Worm (Caenorhabditis elegans) whole organism, early embryonic: ENCODE measurements around the gene F46F5.15.

ENCODE experiments used
- B0310.2 ChIP-seq: sonication (generic microtip); optimal IDR thresholded peaks from 2 replicates; lab custom pipeline; 2016; ENCODE audit warnings: mild to moderate bottlenecking, missing genetic modification characterization, missing compliant biosample characterization
- F13C5.2 ChIP-seq: sonication (generic microtip); optimal IDR thresholded peaks from 2 replicates; lab custom pipeline; 2017; ENCODE audit warnings: mild to moderate bottlenecking, missing genetic modification characterization, inconsistent platforms, missing compliant biosample characterization
- aly-1 ChIP-seq: sonication (generic microtip); optimal IDR thresholded peaks from 2 replicates; lab custom pipeline; 2016; ENCODE audit warnings: missing genetic modification characterization, missing compliant biosample characterization
- ama-1 ChIP-seq: fragments of 150-350 bp; optimal IDR thresholded peaks from 2 replicates; lab custom pipeline; 2014
- ceh-13 ChIP-seq: fragments of 200-800 bp; sonication (Bioruptor generic); optimal IDR thresholded peaks from 2 replicates; lab custom pipeline; 2018; ENCODE audit warnings: mild to moderate bottlenecking, missing genetic modification characterization, missing compliant biosample characterization
- ceh-36 ChIP-seq: sonication (generic microtip); optimal IDR thresholded peaks from 2 replicates; lab custom pipeline; 2016; ENCODE audit warnings: missing genetic modification characterization, inconsistent platforms, missing compliant biosample characterization
- ets-7 ChIP-seq: sonication (generic microtip); optimal IDR thresholded peaks from 2 replicates; lab custom pipeline; 2016; ENCODE audit warnings: missing genotype, missing genetic modification characterization, missing compliant biosample characterization
- flt-1 ChIP-seq: fragments of 200-800 bp; sonication (Bioruptor generic); IDR thresholded peaks from 2 replicates; pipeline ENCODE4 v1.3.6; 2022; ENCODE audit warnings: missing genetic modification characterization, missing compliant biosample characterization
- hmbx-1 ChIP-seq: sonication (generic microtip); optimal IDR thresholded peaks from 2 replicates; lab custom pipeline; 2016; ENCODE audit warnings: mild to moderate bottlenecking, missing genetic modification characterization, missing compliant biosample characterization
- hmg-4 ChIP-seq: fragments of 200-800 bp; sonication (Bioruptor generic); optimal IDR thresholded peaks from 2 replicates; lab custom pipeline; 2018; ENCODE audit warnings: mild to moderate bottlenecking, missing genetic modification characterization, missing compliant biosample characterization
- hnd-1 ChIP-seq: sonication (generic microtip); optimal IDR thresholded peaks from 2 replicates; lab custom pipeline; 2016; ENCODE audit warnings: missing genetic modification characterization, missing compliant biosample characterization
- pes-1 ChIP-seq: fragments of 200-800 bp; sonication (Bioruptor generic); IDR thresholded peaks from 2 replicates; pipeline ENCODE4 v1.3.6; 2022; ENCODE audit warnings: missing genetic modification reagents, missing genetic modification characterization, missing compliant biosample characterization
- scrt-1 ChIP-seq: fragments of 200-800 bp; sonication (Bioruptor generic); IDR thresholded peaks from 2 replicates; pipeline ENCODE4 v1.3.6; 2022; ENCODE audit warnings: missing genetic modification characterization, missing compliant biosample characterization
- sea-1 ChIP-seq: fragments of 200-800 bp; sonication (Bioruptor generic); conservative IDR thresholded peaks from 2 replicates; pipeline ENCODE4 v1.3.6; 2022; ENCODE audit warnings: missing genetic modification characterization, missing compliant biosample characterization
- tbx-11 ChIP-seq: fragments of 200-800 bp; sonication (Bioruptor generic); IDR thresholded peaks from 2 replicates; pipeline ENCODE4 v1.3.6; 2022; ENCODE audit warnings: missing genetic modification characterization, missing compliant biosample characterization
- tbx-37 ChIP-seq: fragments of 200-800 bp; sonication (Bioruptor generic); conservative IDR thresholded peaks from 2 replicates; pipeline ENCODE4 v1.3.6; 2022; ENCODE audit warnings: missing genetic modification reagents, missing genetic modification characterization, missing compliant biosample characterization
- tra-4 ChIP-seq: sonication (generic microtip); optimal IDR thresholded peaks from 2 replicates; lab custom pipeline; 2017; ENCODE audit warnings: missing genetic modification characterization, missing compliant biosample characterization

Gene F46F5.15

ce11 chrII:799700-800099 lies 11.5 kb downstream of the F46F5.15 start, which contains the start of gene F46F5.14:
Gene F46F5.14 (plus strand): TSS chrII:800000.
- no peak for TF ChIP-seq aly-1 (tag; lab: Kevin White, UChicago)
- no peak for TF ChIP-seq scrt-1 (GFP tag; lab: Robert Waterston, UW)
- TF ChIP-seq tbx-11 (GFP tag; lab: Robert Waterston, UW), result no peak
- no peak for TF ChIP-seq tbx-37 (GFP tag; lab: Robert Waterston, UW)
- TF ChIP-seq hnd-1 (tag; lab: Kevin White, UChicago), result no peak
- no peak for TF ChIP-seq hmbx-1 (tag; lab: Kevin White, UChicago)
- no peak for TF ChIP-seq F13C5.2
- no peak for TF ChIP-seq sea-1
- TF ChIP-seq tra-4, result no peak
- no peak for TF ChIP-seq ceh-36 (tag; lab: Kevin White, UChicago)

ce11 chrII:803009-803408 lies 14.8 kb downstream of the F46F5.15 start, which contains the start of gene F46F5.13:
Gene F46F5.13 (plus strand): TSS chrII:803309.
- TF ChIP-seq hmbx-1 (tag; lab: Kevin White, UChicago) (no peak), ceh-13 (no peak), hnd-1 (tag; lab: Kevin White, UChicago) (no peak), aly-1 (tag; lab: Kevin White, UChicago) (no peak), scrt-1 (GFP tag; lab: Robert Waterston, UW) (no peak), ama-1 (lab: Kevin White, UChicago) (no peak), flt-1 (GFP tag; lab: Robert Waterston, UW) (no peak), tbx-37 (GFP tag; lab: Robert Waterston, UW) (no peak)

- TF ChIP-seq hnd-1 (tag; lab: Kevin White, UChicago) (no peak), ets-7 (no peak), tbx-11 (GFP tag; lab: Robert Waterston, UW) (no peak), ama-1 (lab: Kevin White, UChicago) (no peak)
Observed at ce11 chrII:808457-808856, 20.2 kb downstream of the F46F5.15 start, which contains the start of gene F46F5.11. Gene F46F5.11 (plus strand): TSS chrII:808757.

DNA sequence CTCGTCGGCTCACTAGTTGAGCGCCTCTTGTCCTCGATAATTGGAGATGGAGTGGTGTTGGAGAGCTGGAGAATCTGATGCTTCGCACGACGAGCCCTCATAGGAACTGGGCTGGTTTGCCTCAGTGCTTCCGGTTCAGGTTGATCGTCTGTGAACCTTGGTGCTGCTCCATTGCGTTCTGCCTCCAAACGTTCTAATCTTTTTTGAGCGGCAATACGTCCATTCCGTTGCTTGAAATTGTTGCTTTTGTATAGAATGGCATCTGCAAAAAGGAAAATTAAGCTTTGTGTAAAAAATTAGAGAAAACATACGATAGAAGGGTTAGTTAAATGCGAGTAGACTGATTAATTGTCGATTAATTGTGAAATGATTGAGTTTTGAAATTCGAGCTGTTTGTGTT lies 24.7 kb downstream of the F46F5.15 start, which contains the start of gene F46F5.5:
Gene F46F5.5 (minus strand): TSS at position 101 of the 400 bp plus-strand sequence.
- TF ChIP-seq hnd-1 (tag; lab: Kevin White, UChicago) (no peak), hmg-4 (GFP tag; lab: Kevin White, UChicago) (no peak), ama-1 (lab: Kevin White, UChicago) (no peak), flt-1 (GFP tag; lab: Robert Waterston, UW) (no peak), ceh-36 (tag; lab: Kevin White, UChicago) (no peak), pes-1 (GFP tag; lab: Robert Waterston, UW) (no peak), tra-4 (no peak), aly-1 (tag; lab: Kevin White, UChicago) (no peak), tbx-37 (GFP tag; lab: Robert Waterston, UW) (no peak), hmbx-1 (tag; lab: Kevin White, UChicago) (no peak), B0310.2 (tag; lab: Kevin White, UChicago) (no peak), scrt-1 (GFP tag; lab: Robert Waterston, UW) (no peak), ets-7 (no peak), tbx-11 (GFP tag; lab: Robert Waterston, UW) (no peak), ceh-13 (no peak), F13C5.2 (no peak), sea-1 (no peak)

DNA sequence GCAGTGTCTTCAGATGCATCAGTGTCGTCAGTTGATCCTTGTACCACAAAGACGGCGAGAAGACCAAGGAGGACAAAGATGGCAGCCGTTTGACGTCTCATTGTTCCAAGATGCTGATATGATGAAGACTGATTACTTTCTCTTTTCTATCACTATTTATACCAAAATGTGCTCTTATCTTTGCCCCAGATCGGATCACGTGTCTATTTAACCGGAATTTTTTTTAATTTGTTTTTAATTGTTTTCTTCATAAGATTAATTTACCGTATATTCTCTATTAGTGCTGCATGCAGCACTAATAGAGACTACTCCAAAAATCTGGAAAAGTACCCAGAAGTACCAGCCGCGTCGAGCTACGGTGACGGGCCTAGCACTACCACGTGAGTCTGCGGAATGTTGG lies 26.5 kb downstream of the F46F5.15 start, which contains the start of gene msrp-3:
Gene msrp-3 (minus strand): TSS at position 101 of the 400 bp plus-strand sequence.
- TF ChIP-seq ceh-36 (tag; lab: Kevin White, UChicago) (no peak), tbx-37 (GFP tag; lab: Robert Waterston, UW) (no peak), ceh-13 (no peak), hmg-4 (GFP tag; lab: Kevin White, UChicago) (no peak), pes-1 (GFP tag; lab: Robert Waterston, UW) (no peak)

ce11 chrII:820519-820918 lies 32.3 kb downstream of the F46F5.15 start, which contains the start of gene F46F5.7:
Gene F46F5.7 (minus strand): TSS chrII:820619.
- no peak for TF ChIP-seq B0310.2 (tag; lab: Kevin White, UChicago)
- TF ChIP-seq ets-7, result no peak
- TF ChIP-seq pes-1 (GFP tag; lab: Robert Waterston, UW), result no peak
- no peak for TF ChIP-seq tra-4
- TF ChIP-seq ceh-13, result no peak
- no peak for TF ChIP-seq ceh-36 (tag; lab: Kevin White, UChicago)
- TF ChIP-seq sea-1, result no peak
- TF ChIP-seq flt-1 (GFP tag; lab: Robert Waterston, UW), result no peak
- TF ChIP-seq scrt-1 (GFP tag; lab: Robert Waterston, UW), result no peak
- no peak for TF ChIP-seq hnd-1 (tag; lab: Kevin White, UChicago)
- TF ChIP-seq hmbx-1 (tag; lab: Kevin White, UChicago), result no peak
- no peak for TF ChIP-seq ama-1 (lab: Kevin White, UChicago)
- TF ChIP-seq aly-1 (tag; lab: Kevin White, UChicago), result no peak
- TF ChIP-seq hmg-4 (GFP tag; lab: Kevin White, UChicago), result no peak
- no peak for TF ChIP-seq F13C5.2
- TF ChIP-seq tbx-37 (GFP tag; lab: Robert Waterston, UW), result no peak
- TF ChIP-seq tbx-11 (GFP tag; lab: Robert Waterston, UW), result no peak

ce11 chrII:821514-821913 lies 33.3 kb downstream of the F46F5.15 start, which contains the start of gene F46F5.8:
Gene F46F5.8 (minus strand): TSS chrII:821614.
- TF ChIP-seq hmg-4 (GFP tag; lab: Kevin White, UChicago) (no peak), ceh-36 (tag; lab: Kevin White, UChicago) (no peak), pes-1 (GFP tag; lab: Robert Waterston, UW) (no peak), sea-1 (no peak), aly-1 (tag; lab: Kevin White, UChicago) (no peak), tra-4 (no peak), ama-1 (lab: Kevin White, UChicago) (no peak), ets-7 (no peak), hmbx-1 (tag; lab: Kevin White, UChicago) (no peak), B0310.2 (tag; lab: Kevin White, UChicago) (no peak), tbx-11 (GFP tag; lab: Robert Waterston, UW) (no peak), ceh-13 (no peak), tbx-37 (GFP tag; lab: Robert Waterston, UW) (no peak), scrt-1 (GFP tag; lab: Robert Waterston, UW) (no peak), flt-1 (GFP tag; lab: Robert Waterston, UW) (no peak)
